Comparison of ENCODE assay signal across 2 fruit fly cellular contexts in the genomic region with DNA sequence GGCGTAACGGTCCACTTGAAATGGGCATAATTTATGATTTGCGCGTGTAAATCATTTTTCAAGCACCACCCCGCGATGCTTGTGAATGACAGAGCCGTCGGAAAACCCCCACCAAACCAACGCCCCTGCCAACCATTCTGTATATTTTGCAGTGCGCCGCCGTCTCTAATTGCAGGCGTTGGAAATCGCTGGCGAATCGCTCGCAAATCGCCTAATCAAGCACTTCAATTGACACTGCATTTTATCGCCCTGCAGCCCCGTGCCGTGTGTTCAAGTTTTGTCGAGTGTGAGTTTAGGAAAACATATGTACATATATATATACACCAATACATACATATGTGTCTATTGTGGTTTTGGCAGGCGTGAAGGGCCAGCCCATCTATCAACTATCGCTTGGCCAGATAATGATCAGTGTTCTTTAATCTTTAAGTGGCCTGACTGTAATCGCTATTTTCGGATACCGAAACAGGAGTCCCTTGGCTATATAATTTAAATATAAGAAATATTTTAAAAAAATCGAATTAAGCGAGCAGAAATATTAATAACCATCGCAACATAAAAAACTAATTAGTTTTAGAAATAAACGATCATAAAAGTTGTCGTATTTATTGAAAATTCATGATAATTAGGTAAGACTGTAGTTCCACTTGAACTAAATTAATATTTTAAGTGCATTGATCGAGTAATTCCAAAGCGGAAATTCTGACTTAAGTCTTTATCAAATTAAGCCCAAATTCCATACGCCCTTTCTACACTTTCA.
TF ChIP-seq lines count a peak whose summit lies in the region.

No protein-coding gene starts in this region.

- no peak for TF ChIP-seq CTCF in whole organism, embryonic (GFP tag; optimal IDR thresholded peaks at IDR 0.05; lab: Kevin White, UChicago)

TF ChIP-seq in whole organism, adult, 20 proteins besides CTCF, POLR2A, EP300 and RAD21:
- TF ChIP-seq Crg-1 (GFP tag; optimal IDR thresholded peaks at IDR 0.05; lab: Kevin White, UChicago) (no peak), CG12768 (GFP tag; optimal IDR thresholded peaks at IDR 0.05; lab: Kevin White, UChicago) (no peak), kay (GFP tag; lab: Kevin White, UChicago; ENCODE audit: borderline replicate concordance) (peak; percentile 13), bab1 (GFP tag; optimal IDR thresholded peaks at IDR 0.05; lab: Kevin White, UChicago) (no peak), cic (GFP tag; optimal IDR thresholded peaks at IDR 0.05; lab: Kevin White, UChicago) (peak; percentile 29), CG7045 (GFP tag; optimal IDR thresholded peaks at IDR 0.05; lab: Kevin White, UChicago) (no peak), CG33017 (tag; optimal IDR thresholded peaks at IDR 0.05; lab: Kevin White, UChicago) (peak; percentile 55), CG11617 (GFP tag; optimal IDR thresholded peaks at IDR 0.05; lab: Kevin White, UChicago) (peak; percentile 35), CG1620 (GFP tag; optimal IDR thresholded peaks at IDR 0.05; lab: Kevin White, UChicago) (no peak), ovo (GFP tag; optimal IDR thresholded peaks at IDR 0.05; lab: Kevin White, UChicago) (no peak), Clk (GFP tag; optimal IDR thresholded peaks at IDR 0.05; lab: Kevin White, UChicago) (no peak), toe (GFP tag; optimal IDR thresholded peaks at IDR 0.05; lab: Kevin White, UChicago) (no peak), cnc (optimal IDR thresholded peaks at IDR 0.05; lab: Kevin White, UChicago) (no peak), pad (GFP tag; optimal IDR thresholded peaks at IDR 0.05; lab: Kevin White, UChicago) (no peak), CG5204 (GFP tag; optimal IDR thresholded peaks at IDR 0.05; lab: Kevin White, UChicago) (no peak), CG7101 (tag; optimal IDR thresholded peaks at IDR 0.05; lab: Kevin White, UChicago) (peak; percentile 62), Mnt (GFP tag; optimal IDR thresholded peaks at IDR 0.05; lab: Kevin White, UChicago) (no peak), tj (GFP tag; optimal IDR thresholded peaks at IDR 0.05; lab: Kevin White, UChicago) (no peak), Hr96 (GFP tag; optimal IDR thresholded peaks at IDR 0.05; lab: Kevin White, UChicago) (no peak), CG14711 (tag; optimal IDR thresholded peaks at IDR 0.05; lab: Kevin White, UChicago) (peak; percentile 19)

TF ChIP-seq in whole organism, embryonic, 481 proteins besides CTCF, POLR2A, EP300 and RAD21:
- TF ChIP-seq CG2678 (tag; optimal IDR thresholded peaks at IDR 0.05; lab: Kevin White, UChicago), result no peak
- no peak for TF ChIP-seq Abd-B (GFP tag; optimal IDR thresholded peaks at IDR 0.05; lab: Kevin White, UChicago)
- TF ChIP-seq CG8359 (GFP tag; optimal IDR thresholded peaks at IDR 0.05; lab: Kevin White, UChicago; ENCODE audit: borderline replicate concordance), result peak; percentile 93
- TF ChIP-seq CG11398 (GFP tag; optimal IDR thresholded peaks at IDR 0.05; lab: Kevin White, UChicago), result no peak
- TF ChIP-seq bbx (GFP tag; IDR thresholded peaks at IDR 0.05; lab: Robert Waterston, UW; ENCODE audit: partially characterized antibody), result no peak
- TF ChIP-seq pros (GFP tag; optimal IDR thresholded peaks at IDR 0.05; lab: Kevin White, UChicago), result no peak
- TF ChIP-seq Fer3 (tag; optimal IDR thresholded peaks at IDR 0.05; lab: Kevin White, UChicago), result no peak
- TF ChIP-seq CG31224 (GFP tag; IDR thresholded peaks at IDR 0.05; lab: Robert Waterston, UW), result no peak

Comparison
In these comparisons a context has a peak if more than half of its experiments do, and no peak if none do; other contexts are left out.
1. Of the 1 proteins assayed by ChIP-seq in both whole organism, embryonic and whole organism, adult: peak only in whole organism, embryonic: none; only in whole organism, adult: kay; in both: none; in neither: 0.